Worm (Caenorhabditis elegans): ENCODE data around the gene T24H7.8.

Gene T24H7.8

ce11 chrII:6241758-6242157 is at the start of gene T24H7.8:
Gene T24H7.8, plus strand, starts transcription at chrII:6242058.
- no peak for TF ChIP-seq drap-1 (GFP tag; optimal IDR thresholded peaks at IDR 0.05)
- no peak for TF ChIP-seq hlh-1 (tag; optimal IDR thresholded peaks at IDR 0.05)
- TF ChIP-seq nhr-2 (tag; optimal IDR thresholded peaks at IDR 0.05): no peak
- TF ChIP-seq lsy-2 (tag; optimal IDR thresholded peaks at IDR 0.05): no peak
- TF ChIP-seq mep-1 (tag; optimal IDR thresholded peaks at IDR 0.05): no peak
- TF ChIP-seq unc-120 (tag; optimal IDR thresholded peaks at IDR 0.05; ENCODE audit: poor library complexity, severe bottlenecking): no peak

ce11 chrII:6192484-6192883 is 49.4 kb upstream of the T24H7.8 start, which contains the start of gene cpb-2:
Gene cpb-2, plus strand, starts transcription at chrII:6192784.
- TF ChIP-seq M03D4.4 (tag; optimal IDR thresholded peaks at IDR 0.05) (no peak), nhr-76 (tag; optimal IDR thresholded peaks at IDR 0.05) (no peak), drap-1 (GFP tag; optimal IDR thresholded peaks at IDR 0.05) (no peak), hlh-1 (tag; optimal IDR thresholded peaks at IDR 0.05) (no peak), sem-2 (GFP tag; optimal IDR thresholded peaks at IDR 0.05) (no peak)

DNA sequence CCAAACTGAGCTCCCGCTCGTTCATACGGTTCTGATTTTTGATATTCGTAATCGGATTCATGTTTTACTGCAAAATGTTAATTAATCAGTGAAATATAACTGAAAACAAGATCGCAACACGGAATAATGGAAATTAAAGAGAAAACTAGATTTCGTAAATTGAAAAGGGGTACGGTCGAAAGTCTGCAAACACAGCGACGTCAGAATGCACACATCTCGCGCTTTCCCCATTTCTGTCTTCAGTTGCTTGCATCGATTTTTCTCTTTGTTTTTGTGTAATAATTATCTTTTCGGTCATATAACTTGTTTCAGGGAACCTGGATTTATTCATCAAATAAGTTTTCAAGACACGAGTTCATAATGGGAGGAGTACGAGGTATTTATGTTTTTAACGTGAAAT is 45.0 kb upstream of the T24H7.8 start, which contains the start of the genes rbmx-2 and C30B5.2:
Gene rbmx-2 (minus strand): TSS at position 74 of the 400 bp plus-strand sequence.
Gene C30B5.2 (plus strand): TSS at position 306 of the 400 bp plus-strand sequence.
- TF ChIP-seq tbx-8 (GFP tag; optimal IDR thresholded peaks at IDR 0.05) (no peak), snpc-4 (tag; optimal IDR thresholded peaks at IDR 0.05) (no peak), nhr-237 (tag; optimal IDR thresholded peaks at IDR 0.05) (no peak), sptf-1 (tag; optimal IDR thresholded peaks at IDR 0.05) (no peak), sem-2 (GFP tag; optimal IDR thresholded peaks at IDR 0.05) (no peak), lsy-2 (tag; optimal IDR thresholded peaks at IDR 0.05) (peak; percentile 90), unc-120 (tag; optimal IDR thresholded peaks at IDR 0.05; ENCODE audit: poor library complexity, severe bottlenecking) (peak; percentile 73), lin-32 (GFP tag; optimal IDR thresholded peaks at IDR 0.05) (no peak), mep-1 (tag; optimal IDR thresholded peaks at IDR 0.05) (peak; percentile 53), nhr-2 (tag; optimal IDR thresholded peaks at IDR 0.05) (no peak), zip-8 (tag; optimal IDR thresholded peaks at IDR 0.05) (no peak), nhr-28 (tag; optimal IDR thresholded peaks at IDR 0.05) (no peak), bed-3 (GFP tag; optimal IDR thresholded peaks at IDR 0.05) (no peak), lin-13 (tag; optimal IDR thresholded peaks at IDR 0.05) (no peak), ces-1 (GFP tag; optimal IDR thresholded peaks at IDR 0.05) (peak; percentile 78), drap-1 (GFP tag; optimal IDR thresholded peaks at IDR 0.05) (no peak)

ce11 chrII:6198468-6198867 is 43.4 kb upstream of the T24H7.8 start, which contains the start of gene szy-4:
Gene szy-4, plus strand, starts transcription at chrII:6198696.
- TF ChIP-seq ceh-43 (GFP tag; optimal IDR thresholded peaks at IDR 0.05) (no peak), unc-39 (tag; optimal IDR thresholded peaks at IDR 0.05) (no peak), tbx-8 (GFP tag; optimal IDR thresholded peaks at IDR 0.05) (no peak), pha-4 (tag; optimal IDR thresholded peaks at IDR 0.05) (no peak)

ce11 chrII:6199010-6199409 is 42.8 kb upstream of the T24H7.8 start:
- TF ChIP-seq unc-39 (tag; optimal IDR thresholded peaks at IDR 0.05) (no peak), unc-120 (tag; optimal IDR thresholded peaks at IDR 0.05; ENCODE audit: poor library complexity, severe bottlenecking) (no peak), flh-1 (GFP tag; optimal IDR thresholded peaks at IDR 0.05) (no peak), nhr-28 (tag; optimal IDR thresholded peaks at IDR 0.05) (no peak), tbx-8 (GFP tag; optimal IDR thresholded peaks at IDR 0.05) (no peak)

DNA sequence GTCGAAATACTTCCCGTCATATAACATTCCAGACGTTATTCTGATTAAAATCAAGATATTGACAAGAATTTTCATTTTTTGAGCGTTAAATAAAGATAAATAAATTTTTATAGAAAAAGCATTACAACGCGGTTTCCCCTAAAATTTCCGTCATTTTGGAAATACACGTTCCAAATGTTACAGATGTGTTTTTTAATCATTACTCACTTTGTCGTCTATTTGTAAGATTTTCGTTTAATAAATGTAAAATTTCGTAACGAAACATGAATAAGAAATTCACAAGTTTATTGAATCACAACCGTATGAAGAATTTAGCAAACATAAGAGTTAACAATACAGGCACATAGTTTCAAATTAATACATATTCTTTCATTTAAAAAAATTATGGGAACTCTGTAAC is 38.9 kb upstream of the T24H7.8 start, which contains the start of gene C30B5.17:
Gene C30B5.17 (minus strand): TSS at position 101 of the 400 bp plus-strand sequence.
- TF ChIP-seq unc-120 (tag; optimal IDR thresholded peaks at IDR 0.05; ENCODE audit: poor library complexity, severe bottlenecking): no peak
- TF ChIP-seq ceh-83 (GFP tag; optimal IDR thresholded peaks at IDR 0.05): no peak
- TF ChIP-seq flh-1 (GFP tag; optimal IDR thresholded peaks at IDR 0.05): no peak
- no peak for TF ChIP-seq drap-1 (GFP tag; optimal IDR thresholded peaks at IDR 0.05)
- no peak for TF ChIP-seq ceh-39 (tag; optimal IDR thresholded peaks at IDR 0.05)
- TF ChIP-seq ceh-43 (GFP tag; optimal IDR thresholded peaks at IDR 0.05): no peak
- TF ChIP-seq unc-39 (tag; optimal IDR thresholded peaks at IDR 0.05): no peak
- TF ChIP-seq lsy-2 (tag; optimal IDR thresholded peaks at IDR 0.05): no peak
- no peak for TF ChIP-seq nhr-76 (tag; optimal IDR thresholded peaks at IDR 0.05)
- TF ChIP-seq sptf-1 (tag; optimal IDR thresholded peaks at IDR 0.05): no peak
- TF ChIP-seq zip-8 (tag; optimal IDR thresholded peaks at IDR 0.05): no peak
- no peak for TF ChIP-seq bed-3 (GFP tag; optimal IDR thresholded peaks at IDR 0.05)
- no peak for TF ChIP-seq nhr-2 (tag; optimal IDR thresholded peaks at IDR 0.05)
- no peak for TF ChIP-seq hlh-1 (tag; optimal IDR thresholded peaks at IDR 0.05)
- TF ChIP-seq nhr-12 (tag; optimal IDR thresholded peaks at IDR 0.05): no peak
- no peak for TF ChIP-seq mep-1 (tag; optimal IDR thresholded peaks at IDR 0.05)
- no peak for TF ChIP-seq blmp-1 (tag; optimal IDR thresholded peaks at IDR 0.05)
- no peak for TF ChIP-seq sem-2 (GFP tag; optimal IDR thresholded peaks at IDR 0.05)
- TF ChIP-seq elt-1 (tag; optimal IDR thresholded peaks at IDR 0.05; ENCODE audit: borderline replicate concordance, insufficient read depth): no peak
- no peak for TF ChIP-seq mls-2 (tag; optimal IDR thresholded peaks at IDR 0.05)
